Fruit fly (Drosophila melanogaster) Kc167 (cell line): ENCODE data around the gene PIG-F.

Experiments used
- Myc ChIP-seq: fragments of >200 bp; optimal IDR thresholded peaks from 2 replicates; lab custom pipeline; 2017; ENCODE audit warnings: missing external identifiers
- Sin3A ChIP-seq: fragments of >200 bp; optimal IDR thresholded peaks from 2 replicates; lab custom pipeline; 2018; ENCODE audit warnings: missing external identifiers
- ttk ChIP-seq: sonication (Bioruptor generic); optimal IDR thresholded peaks from 2 replicates; lab custom pipeline; 2017; ENCODE audit warnings: missing external identifiers

- no peak for TF ChIP-seq Sin3A
- TF ChIP-seq Myc (lab: Kevin White, UChicago) = no peak
- no peak for TF ChIP-seq ttk (lab: Kevin White, UChicago)
These were observed 37.8 kb upstream of the PIG-F start for dm6 chr3L:19574452-19574851.
